Worm (Caenorhabditis elegans): ENCODE measurements around the gene F14B8.4.

The F14B8.4 gene

DNA sequence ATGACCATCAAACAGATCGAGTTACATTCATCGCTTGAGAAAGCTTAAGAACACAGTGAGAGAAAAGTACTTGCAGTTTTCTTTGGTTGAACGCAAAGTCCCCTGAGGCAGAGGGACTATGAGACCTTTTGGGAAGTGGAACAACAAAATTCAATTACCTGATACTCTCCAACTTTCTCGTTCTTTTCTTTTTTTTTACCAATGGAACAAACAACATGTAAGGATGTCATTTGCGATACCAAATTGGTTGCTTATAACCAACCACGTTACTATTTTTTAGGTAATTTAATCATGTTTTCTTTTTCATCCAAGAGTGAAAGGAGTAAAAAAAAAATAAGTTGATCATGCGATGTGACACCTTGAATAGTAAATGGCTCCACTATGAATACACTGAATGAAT, 43.0 kb downstream of the F14B8.4 start:
- TF ChIP-seq unc-42 (tag; optimal IDR thresholded peaks at IDR 0.05) (peak; percentile 80), T23F11.4 (GFP tag; optimal IDR thresholded peaks at IDR 0.05) (no peak)

DNA sequence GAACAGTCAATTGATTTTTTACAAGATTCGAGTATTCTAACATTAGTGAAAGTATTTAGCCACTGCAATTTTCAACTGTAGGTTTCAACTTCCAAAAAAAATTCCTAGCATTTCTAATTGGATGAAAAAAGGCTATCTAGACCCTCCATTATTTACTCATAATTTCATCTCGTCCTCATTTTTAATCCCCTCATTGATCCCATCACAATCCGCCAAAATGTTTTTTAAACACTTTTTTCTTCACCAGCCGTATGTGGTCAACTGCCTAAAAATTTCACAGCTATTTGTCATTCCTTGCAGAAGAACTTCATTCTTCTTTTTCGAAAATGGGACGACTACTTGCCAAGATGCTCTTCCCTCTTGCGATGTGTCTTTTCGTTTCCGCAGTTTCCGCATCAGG, 46.4 kb downstream of the F14B8.4 start, which contains the start of gene rig-3:
Gene rig-3 (plus strand): TSS at position 301 of the 400 bp plus-strand sequence.
- TF ChIP-seq fkh-10 (GFP tag; optimal IDR thresholded peaks at IDR 0.05): no peak

DNA sequence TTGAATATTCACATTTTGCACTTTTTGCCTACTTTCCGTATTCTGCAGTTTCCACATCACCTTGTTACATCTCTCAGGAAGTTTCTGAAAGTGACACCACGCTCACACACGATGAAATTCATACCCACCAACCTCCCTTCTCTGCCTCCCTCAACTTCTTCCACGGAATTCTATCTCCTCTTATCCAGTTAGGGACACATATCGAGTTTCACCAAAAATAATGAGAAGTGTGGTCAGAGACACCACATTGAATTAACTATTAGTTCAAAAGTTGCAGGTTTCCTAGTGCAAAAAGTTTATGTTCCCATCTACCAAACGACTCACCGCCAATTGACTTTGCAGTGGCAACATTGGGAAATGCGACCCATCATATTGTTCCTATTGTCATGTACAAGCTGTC, 49.3 kb downstream of the F14B8.4 start:
- no peak for TF ChIP-seq ceh-22 (tag; optimal IDR thresholded peaks at IDR 0.05)
- peak; percentile 41 for TF ChIP-seq unc-42 (tag; optimal IDR thresholded peaks at IDR 0.05)
- TF ChIP-seq unc-86 (tag; optimal IDR thresholded peaks at IDR 0.05): no peak
- no peak for TF ChIP-seq dmd-4 (tag; optimal IDR thresholded peaks at IDR 0.05; ENCODE audit: borderline replicate concordance)
- TF ChIP-seq ceh-45 (GFP tag; IDR thresholded peaks at IDR 0.05): no peak
- TF ChIP-seq pha-2 (tag; optimal IDR thresholded peaks at IDR 0.05): no peak
- TF ChIP-seq ceh-19 (GFP tag; optimal IDR thresholded peaks at IDR 0.05): peak; percentile 17
- TF ChIP-seq ceh-31 (tag; optimal IDR thresholded peaks at IDR 0.05): no peak
- peak; percentile 17 for TF ChIP-seq ceh-34 (tag; optimal IDR thresholded peaks at IDR 0.05)
